Worm (Caenorhabditis elegans): Measurements from ENCODE around the gene H09F14.1.

- TF ChIP-seq nhr-12 (tag; optimal IDR thresholded peaks at IDR 0.05) (no peak), ztf-11 (tag; optimal IDR thresholded peaks at IDR 0.05) (no peak), nhr-19 (GFP tag; conservative IDR thresholded peaks at IDR 0.05) (no peak), lsy-2 (tag; optimal IDR thresholded peaks at IDR 0.05) (no peak), mdl-1 (tag; optimal IDR thresholded peaks at IDR 0.05) (no peak), blmp-1 (tag; optimal IDR thresholded peaks at IDR 0.05) (peak; percentile 12), nhr-11 (tag; optimal IDR thresholded peaks at IDR 0.05) (no peak), jun-1 (tag; optimal IDR thresholded peaks at IDR 0.05) (no peak), dpl-1 (GFP tag; optimal IDR thresholded peaks at IDR 0.05) (peak in 1 of 3 experiments; percentile 30), ama-1 (optimal IDR thresholded peaks at IDR 0.05) (no peak), F16B12.6 (tag; optimal IDR thresholded peaks at IDR 0.05) (no peak)
Observed at ce11 chrV:10598670-10599154, 16.7 kb downstream of the H09F14.1 start, which contains the start of gene scpl-4.

All from whole organism, L1 larva.